Worm (Caenorhabditis elegans) whole organism, L4/young adult: ENCODE measurements around the gene F56C9.8.

Source experiments
- W03F9.2 ChIP-seq: fragments of 150-350 bp; optimal IDR thresholded peaks from 2 replicates; lab custom pipeline; 2014; ENCODE audit warnings: missing biosample characterization, missing genetic modification characterization
- dao-5 ChIP-seq: sonication (generic microtip); optimal IDR thresholded peaks from 2 replicates; lab custom pipeline; 2016; ENCODE audit warnings: missing genotype, missing genetic modification characterization, moderate library complexity, missing compliant biosample characterization
- him-1 ChIP-seq: sonication (generic microtip); optimal IDR thresholded peaks from 2 replicates; lab custom pipeline; 2016; ENCODE audit warnings: missing genotype, missing genetic modification reagents, missing genetic modification characterization, missing compliant biosample characterization

The F56C9.8 gene

ce11 chrIII:7336214-7336613, 16.9 kb upstream of the F56C9.8 start, which contains the start of gene gsp-2:
Gene gsp-2 (plus strand): TSS chrIII:7336587.
- TF ChIP-seq W03F9.2 (peak; percentile 85), dao-5 (tag; lab: Kevin White, UChicago) (no peak), him-1 (tag; lab: Kevin White, UChicago) (no peak)

ce11 chrIII:7335220-7335619, 15.9 kb upstream of the F56C9.8 start, which contains the start of gene F56C9.10:
Gene F56C9.10 (minus strand): TSS chrIII:7335316.
- TF ChIP-seq dao-5 (tag; lab: Kevin White, UChicago) (no peak), W03F9.2 (peak; percentile 85)

- TF ChIP-seq W03F9.2 (no peak), him-1 (tag; lab: Kevin White, UChicago) (no peak), dao-5 (tag; lab: Kevin White, UChicago) (no peak)
Observed at ce11 chrIII:7331671-7332070, 12.4 kb upstream of the F56C9.8 start.

- no peak for TF ChIP-seq W03F9.2
- no peak for TF ChIP-seq dao-5 (tag; lab: Kevin White, UChicago)
- no peak for TF ChIP-seq him-1 (tag; lab: Kevin White, UChicago)
Observed at ce11 chrIII:7329155-7329732, 9.9 kb upstream of the F56C9.8 start, which contains the start of gene lab-2. Gene lab-2 (minus strand): TSS chrIII:7329607.

ce11 chrIII:7323331-7323730, 4.0 kb upstream of the F56C9.8 start:
- TF ChIP-seq dao-5 (tag; lab: Kevin White, UChicago) (no peak), W03F9.2 (no peak), him-1 (tag; lab: Kevin White, UChicago) (no peak)

ce11 chrIII:7322018-7322417, 2.7 kb upstream of the F56C9.8 start:
- TF ChIP-seq him-1 (tag; lab: Kevin White, UChicago) (no peak), W03F9.2 (no peak), dao-5 (tag; lab: Kevin White, UChicago) (no peak)

- TF ChIP-seq W03F9.2 = no peak
- no peak for TF ChIP-seq dao-5 (tag; lab: Kevin White, UChicago)
- TF ChIP-seq him-1 (tag; lab: Kevin White, UChicago) = no peak
Observed at ce11 chrIII:7317354-7317753, 2.0 kb downstream of the F56C9.8 start.

ce11 chrIII:7314927-7315547, 4.3 kb downstream of the F56C9.8 start, which contains the start of gene nspg-6:
Gene nspg-6 (minus strand): TSS chrIII:7314977.
- TF ChIP-seq him-1 (tag; lab: Kevin White, UChicago) (no peak), W03F9.2 (no peak), dao-5 (tag; lab: Kevin White, UChicago) (no peak)

- TF ChIP-seq him-1 (tag; lab: Kevin White, UChicago) (no peak), W03F9.2 (no peak), dao-5 (tag; lab: Kevin White, UChicago) (no peak)
Observed at ce11 chrIII:7314473-7314872, 4.8 kb downstream of the F56C9.8 start.

- TF ChIP-seq W03F9.2 = no peak
- no peak for TF ChIP-seq dao-5 (tag; lab: Kevin White, UChicago)
- TF ChIP-seq him-1 (tag; lab: Kevin White, UChicago) = no peak
Observed at ce11 chrIII:7310662-7311340, 8.5 kb downstream of the F56C9.8 start, which contains the start of the genes F56C9.6 and F56C9.3. Gene F56C9.6 (minus strand): TSS chrIII:7310773. Gene F56C9.3 (plus strand): TSS chrIII:7311290.

- TF ChIP-seq him-1 (tag; lab: Kevin White, UChicago) (no peak), W03F9.2 (no peak)
Observed at ce11 chrIII:7308600-7309109, 10.7 kb downstream of the F56C9.8 start, which contains the start of gene acbp-4. Gene acbp-4 (minus strand): TSS chrIII:7309109.

- TF ChIP-seq W03F9.2 = no peak
- no peak for TF ChIP-seq dao-5 (tag; lab: Kevin White, UChicago)
- no peak for TF ChIP-seq him-1 (tag; lab: Kevin White, UChicago)
Observed at ce11 chrIII:7305649-7305977, 13.7 kb downstream of the F56C9.8 start.

ce11 chrIII:7304961-7305648, 14.2 kb downstream of the F56C9.8 start:
- TF ChIP-seq dao-5 (tag; lab: Kevin White, UChicago) (no peak), him-1 (tag; lab: Kevin White, UChicago) (no peak), W03F9.2 (no peak)
